Fruit fly (Drosophila melanogaster) whole organism: Measurements from ENCODE around the gene Septin4.

ENCODE experiments used
- CG8478 ChIP-seq: fragments of >200 bp; optimal IDR thresholded peaks from 2 replicates; lab custom pipeline; 2018; ENCODE audit warnings: inconsistent platforms
- Dll ChIP-seq: fragments of >200 bp; optimal IDR thresholded peaks from 2 replicates; lab custom pipeline; 2017
- EcR ChIP-seq, 2 experiments: fragments of >200 bp; optimal IDR thresholded peaks; 2 replicates each; lab custom pipeline; 2017; ENCODE audit warnings: missing biosample characterization in 2 of 2, missing genetic modification characterization in 2 of 2, missing genetic modification reagents in 2 of 2
- pan ChIP-seq: fragments of >200 bp; optimal IDR thresholded peaks from 2 replicates; lab custom pipeline; 2017
- psq ChIP-seq: fragments of >200 bp; optimal IDR thresholded peaks from 2 replicates; lab custom pipeline; 2017
- usp ChIP-seq: fragments of >200 bp; optimal IDR thresholded peaks from 2 replicates; lab custom pipeline; 2017; ENCODE audit warnings: missing biosample characterization, missing genetic modification characterization, mixed read lengths

The Septin4 gene

dm6 chrX:16695658-16696181 lies 747 bp upstream of the Septin4 start, which contains the start of gene CG4678:
TSS of gene CG4678 (plus strand) at chrX:16696131.
- TF ChIP-seq pan (lab: Kevin White, UChicago) (no peak), CG8478 (no peak), Dll (lab: Kevin White, UChicago) (no peak), psq (lab: Kevin White, UChicago) (no peak), usp (no peak), EcR (GFP tag; optimal IDR thresholded peaks at IDR 0.05; lab: Kevin White, UChicago) (no peak)

DNA sequence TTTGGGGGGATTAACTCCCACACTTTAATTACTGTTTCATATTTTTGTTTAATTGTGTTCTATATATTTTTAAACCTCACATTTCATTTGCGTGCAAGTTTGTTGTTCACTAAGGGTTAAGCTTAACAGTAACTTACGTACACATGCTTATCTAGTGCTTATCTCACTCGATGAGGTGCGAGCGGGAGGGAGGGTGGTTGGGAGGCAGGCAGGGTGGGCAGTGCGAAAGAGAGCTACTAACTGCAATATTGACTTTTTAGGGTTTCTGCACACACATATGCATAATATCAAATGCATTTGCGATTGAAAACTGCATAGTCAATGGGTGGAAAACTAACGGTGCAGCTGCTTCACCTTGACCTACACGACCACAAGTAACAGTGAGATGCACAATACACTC lies 496 bp downstream of the Septin4 start:
- TF ChIP-seq pan (lab: Kevin White, UChicago) (no peak), usp (no peak)

DNA sequence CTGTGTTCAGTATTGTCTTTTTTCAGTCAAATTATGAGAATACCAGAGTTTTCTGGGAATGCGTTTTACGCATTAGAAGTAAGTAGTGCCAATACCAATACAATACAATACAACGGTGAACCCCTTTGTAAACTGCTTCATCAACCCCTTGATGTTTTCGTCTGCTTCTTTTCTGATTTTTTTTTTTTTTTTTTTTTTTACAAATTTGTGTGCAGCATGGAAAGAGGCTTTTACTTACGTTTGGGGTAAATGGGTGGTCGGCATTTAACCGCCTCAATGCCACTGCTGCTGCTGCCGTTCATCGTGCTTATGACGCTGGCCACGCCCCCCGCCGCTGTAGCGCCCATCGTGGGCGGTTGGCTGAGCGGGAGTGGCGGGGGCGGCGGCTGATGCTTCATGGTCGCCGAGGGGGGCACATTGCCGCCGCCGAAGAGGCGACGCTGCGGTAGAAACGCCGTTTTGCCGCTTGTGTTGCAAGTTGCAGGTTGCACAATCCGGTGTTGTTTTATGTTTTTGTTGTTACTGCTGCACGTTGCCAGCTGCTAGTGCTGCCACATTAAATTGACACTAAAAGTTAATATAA lies 1.1 kb downstream of the Septin4 start:
- no peak for TF ChIP-seq Dll (lab: Kevin White, UChicago)
- TF ChIP-seq usp, result no peak
- no peak for TF ChIP-seq psq (lab: Kevin White, UChicago)

DNA sequence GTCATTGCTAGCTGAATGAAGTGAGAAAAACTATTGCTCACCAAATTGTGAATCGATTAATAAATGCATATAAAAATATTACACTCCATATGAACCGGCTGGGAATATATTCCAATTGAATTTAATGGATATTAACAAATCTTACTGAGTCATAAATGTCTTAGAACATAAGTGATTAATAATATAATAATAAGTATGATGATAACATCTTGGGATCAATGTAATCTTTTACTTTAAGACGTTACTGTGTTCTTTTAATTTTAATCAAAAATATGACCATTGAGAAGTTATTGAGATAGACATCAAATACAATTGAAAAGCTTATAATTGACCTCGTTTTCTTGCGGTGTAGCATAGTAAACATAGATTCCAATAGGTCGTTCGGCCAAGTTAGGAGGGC lies 2.6 kb downstream of the Septin4 start:
- TF ChIP-seq usp (no peak), CG8478 (no peak), pan (lab: Kevin White, UChicago) (no peak)

DNA sequence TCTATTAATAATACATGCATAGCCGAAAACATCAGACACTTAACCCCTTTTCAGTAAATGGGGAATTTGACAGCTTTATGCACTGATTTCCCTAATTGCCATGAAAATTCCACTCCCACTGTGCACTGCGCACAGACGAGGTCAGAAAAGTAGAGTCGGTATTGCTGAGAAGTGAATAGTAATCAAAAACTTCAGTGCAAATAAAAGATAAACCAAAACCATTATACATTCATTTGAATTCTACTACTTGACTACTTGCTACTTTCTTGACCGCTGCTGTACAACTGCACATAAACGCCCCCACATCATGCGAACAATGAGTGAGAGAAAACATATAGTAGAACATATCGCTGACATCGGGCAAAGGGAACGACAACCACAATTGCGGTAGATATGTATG lies 3.5 kb downstream of the Septin4 start:
- TF ChIP-seq usp (no peak), psq (lab: Kevin White, UChicago) (no peak), EcR (GFP tag; optimal IDR thresholded peaks at IDR 0.05; lab: Kevin White, UChicago) (no peak), Dll (lab: Kevin White, UChicago) (no peak), pan (lab: Kevin White, UChicago) (no peak), CG8478 (no peak)

- no peak for TF ChIP-seq psq (lab: Kevin White, UChicago)
- TF ChIP-seq pan (lab: Kevin White, UChicago), result no peak
- no peak for TF ChIP-seq CG8478
- TF ChIP-seq Dll (lab: Kevin White, UChicago), result no peak
- no peak for TF ChIP-seq usp
- no peak for TF ChIP-seq EcR (GFP tag; optimal IDR thresholded peaks at IDR 0.05; lab: Kevin White, UChicago)
These were observed 4.5 kb downstream of the Septin4 start for dm6 chrX:16690499-16690898.

DNA sequence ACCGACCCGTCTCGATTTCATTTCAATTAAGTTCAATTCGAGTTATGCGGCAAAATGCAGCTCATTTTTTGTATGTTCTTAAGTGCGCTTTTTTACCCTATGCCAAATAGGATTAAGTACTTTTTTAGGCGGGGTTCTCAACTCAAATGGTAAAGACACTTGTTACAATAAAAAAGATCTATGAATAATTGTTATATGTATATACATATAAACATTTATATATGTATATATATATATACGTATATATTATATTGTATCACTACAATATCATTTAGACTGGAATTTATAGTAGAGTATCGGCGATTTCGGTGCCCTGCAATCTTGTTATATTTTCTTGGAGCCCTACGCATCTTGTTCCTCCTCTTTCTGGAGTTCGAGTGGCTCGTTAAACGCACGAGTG lies 5.0 kb downstream of the Septin4 start:
- TF ChIP-seq usp (no peak), CG8478 (no peak), psq (lab: Kevin White, UChicago) (no peak), pan (lab: Kevin White, UChicago) (no peak), Dll (lab: Kevin White, UChicago) (no peak), EcR (GFP tag; optimal IDR thresholded peaks at IDR 0.05; lab: Kevin White, UChicago) (no peak)

DNA sequence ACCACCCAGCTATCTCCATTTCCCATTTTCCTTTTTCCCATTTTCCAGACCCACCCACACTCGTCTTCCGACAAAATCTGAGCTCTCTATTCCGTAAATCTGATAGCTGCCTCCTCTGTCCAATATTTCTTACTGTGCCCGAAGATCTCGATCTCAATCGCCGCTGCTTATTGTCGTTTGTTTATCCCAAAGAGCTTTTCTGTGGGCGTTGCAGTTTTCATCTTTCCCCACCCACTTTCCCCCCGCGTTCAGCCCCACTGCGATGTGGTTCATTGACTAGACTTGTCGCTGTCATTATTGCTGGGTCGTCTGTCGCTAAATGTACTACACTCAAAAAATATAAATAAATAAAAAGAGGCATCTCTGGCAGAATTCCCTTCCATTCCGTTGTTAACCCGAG lies 5.6 kb downstream of the Septin4 start:
- no peak for TF ChIP-seq psq (lab: Kevin White, UChicago)
- TF ChIP-seq usp, result no peak
- no peak for TF ChIP-seq EcR (GFP tag; optimal IDR thresholded peaks at IDR 0.05; lab: Kevin White, UChicago)
- no peak for TF ChIP-seq Dll (lab: Kevin White, UChicago)
- TF ChIP-seq CG8478, result no peak
- no peak for TF ChIP-seq pan (lab: Kevin White, UChicago)

DNA sequence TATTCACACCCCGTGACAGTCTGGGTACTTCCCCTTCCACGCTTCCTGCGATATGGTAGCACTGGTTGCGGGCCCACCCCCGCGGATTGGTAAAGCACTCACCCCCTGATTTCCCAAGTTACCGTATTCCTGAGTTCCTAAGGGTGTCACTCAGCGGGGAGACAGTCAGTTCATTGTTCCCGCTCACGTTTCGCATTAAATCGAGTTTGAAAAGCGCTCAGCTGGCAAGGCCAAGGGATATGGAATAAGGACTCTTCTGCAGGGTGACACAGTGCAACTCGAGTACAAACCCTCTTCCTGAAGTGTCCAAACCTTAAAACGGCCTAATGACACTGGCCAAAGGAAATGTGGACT lies 6.9 kb downstream of the Septin4 start:
- TF ChIP-seq Dll (lab: Kevin White, UChicago) (no peak), psq (lab: Kevin White, UChicago) (no peak), usp (no peak), EcR (GFP tag; optimal IDR thresholded peaks at IDR 0.05; lab: Kevin White, UChicago) (no peak), pan (lab: Kevin White, UChicago) (no peak), CG8478 (no peak)

DNA sequence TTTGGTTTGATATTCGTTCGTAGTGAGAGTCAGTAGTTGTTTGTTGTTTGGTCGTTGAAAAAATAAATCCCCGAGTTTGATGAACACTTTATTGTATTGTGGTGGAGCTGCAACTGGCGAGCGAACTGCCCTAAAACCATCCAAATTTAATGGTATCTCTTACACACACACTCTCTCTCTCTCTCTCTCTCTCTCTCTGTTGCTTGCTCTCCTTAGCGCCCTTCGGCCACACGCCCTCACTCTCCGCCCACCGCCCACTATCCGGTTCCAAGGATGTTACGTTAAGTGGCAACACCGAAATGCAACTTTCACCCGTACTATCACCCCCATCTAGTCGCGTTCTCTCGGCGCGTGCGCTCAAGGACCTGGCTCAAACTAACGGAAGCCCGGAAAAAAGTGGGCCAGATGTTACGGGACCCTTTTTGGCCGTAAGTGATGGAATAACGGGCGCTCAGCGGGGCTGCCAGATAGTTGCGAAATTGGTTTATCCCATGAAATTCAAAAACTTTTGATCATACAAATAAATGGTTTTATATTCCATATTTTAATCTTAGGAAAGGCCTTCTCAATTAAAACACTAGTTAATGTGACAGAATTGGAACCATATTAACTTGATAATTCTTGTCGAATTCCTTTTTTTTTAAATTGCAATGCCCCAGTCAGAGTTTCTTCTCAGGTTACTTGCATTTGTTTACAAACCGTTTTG lies 7.4 kb downstream of the Septin4 start:
- no peak for TF ChIP-seq usp

DNA sequence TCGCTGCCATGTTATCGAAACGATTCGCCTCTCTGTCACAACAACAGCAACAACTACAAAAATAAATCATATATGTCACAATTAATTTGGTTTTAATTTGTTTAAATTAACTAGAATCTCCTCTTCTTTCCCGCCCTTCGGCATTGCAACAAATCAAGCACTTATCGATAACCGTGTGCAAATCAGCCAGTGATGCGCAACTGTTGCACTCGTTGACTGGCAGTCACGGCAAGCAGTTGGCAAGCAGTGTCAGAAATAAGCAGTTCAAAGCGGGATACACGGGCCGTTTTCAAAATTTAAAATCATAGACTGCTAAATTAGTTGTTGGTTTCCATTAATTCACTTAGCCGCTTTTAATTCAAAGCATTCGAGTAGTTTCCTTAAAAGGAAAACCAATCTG lies 11.2 kb downstream of the Septin4 start, which contains the start of gene Axs:
Gene Axs (minus strand): TSS at position 131 of the 400 bp plus-strand sequence.
- no peak for TF ChIP-seq EcR (GFP tag; optimal IDR thresholded peaks at IDR 0.05; lab: Kevin White, UChicago)

DNA sequence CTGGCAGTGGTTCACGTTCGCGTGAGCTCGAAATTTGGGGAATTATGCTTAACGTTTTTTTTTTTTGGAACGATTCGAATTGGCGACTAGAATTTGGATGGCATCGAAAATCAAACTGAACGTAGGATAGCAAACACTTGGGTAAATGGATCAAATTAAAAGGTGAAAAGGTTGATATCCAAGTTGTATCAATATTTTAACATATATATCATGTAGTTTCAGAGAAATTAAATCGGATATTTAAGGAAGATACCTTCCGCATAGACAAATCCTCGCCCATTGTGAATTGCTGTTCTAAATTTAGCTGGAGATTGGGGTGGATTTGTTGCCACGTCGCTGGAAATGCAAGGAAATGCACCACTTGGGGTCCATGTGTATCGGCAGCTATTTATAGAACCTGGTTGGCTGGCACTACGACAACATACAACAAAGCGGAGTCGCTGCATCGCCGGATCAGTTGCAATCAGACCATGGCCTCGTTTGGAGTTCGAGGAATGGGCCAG lies 16.1 kb downstream of the Septin4 start, which contains the start of the genes CG13010 and sing:
Gene CG13010 (minus strand): TSS at position 101 of the 503 bp plus-strand sequence.
Gene sing (plus strand): TSS at position 453 of the 503 bp plus-strand sequence.
- no peak for TF ChIP-seq usp
- TF ChIP-seq psq (lab: Kevin White, UChicago), result no peak
- no peak for TF ChIP-seq CG8478
- no peak for TF ChIP-seq Dll (lab: Kevin White, UChicago)
- no peak for TF ChIP-seq pan (lab: Kevin White, UChicago)
- TF ChIP-seq EcR (GFP tag; optimal IDR thresholded peaks at IDR 0.05; lab: Kevin White, UChicago), result no peak

dm6 chrX:16677163-16677562 lies 17.8 kb downstream of the Septin4 start:
- TF ChIP-seq CG8478, result no peak
